Fruit fly (Drosophila melanogaster) whole organism, adult: ENCODE data around the gene CG46466.
A peak's percentile ranks its signal among the peaks of the same experiment; 100 is the strongest.

ENCODE experiments used
- CG11617 ChIP-seq: fragments of 200-800 bp; sonication (Bioruptor generic); optimal IDR thresholded peaks from 2 replicates; lab custom pipeline; 2017; ENCODE audit warnings: mild to moderate bottlenecking, missing biosample characterization, missing genetic modification reagents, missing genetic modification characterization
- CG12768 ChIP-seq: fragments of 200-800 bp; sonication (Bioruptor generic); optimal IDR thresholded peaks from 2 replicates; lab custom pipeline; 2017; ENCODE audit warnings: missing biosample characterization, missing genetic modification characterization, mild to moderate bottlenecking, moderate library complexity, missing genetic modification reagents
- CG14711 ChIP-seq: fragments of 200-800 bp; sonication (Bioruptor generic); optimal IDR thresholded peaks from 2 replicates; lab custom pipeline; 2018; ENCODE audit warnings: missing biosample characterization, mild to moderate bottlenecking, missing genetic modification characterization, moderate library complexity
- CG1620 ChIP-seq: fragments of 200-800 bp; sonication (Bioruptor generic); optimal IDR thresholded peaks from 2 replicates; lab custom pipeline; 2016; ENCODE audit warnings: missing biosample characterization, missing genetic modification characterization
- CG33017 ChIP-seq: fragments of 200-800 bp; sonication (Bioruptor generic); optimal IDR thresholded peaks from 2 replicates; lab custom pipeline; 2018; ENCODE audit warnings: missing biosample characterization, mild to moderate bottlenecking, missing genetic modification characterization, moderate library complexity
- CG5204 ChIP-seq: fragments of 200-800 bp; sonication (Bioruptor generic); optimal IDR thresholded peaks from 2 replicates; lab custom pipeline; 2016; ENCODE audit warnings: missing biosample characterization, missing genetic modification characterization
- CG7045 ChIP-seq: fragments of 200-800 bp; sonication (Bioruptor generic); optimal IDR thresholded peaks from 2 replicates; lab custom pipeline; 2017; ENCODE audit warnings: missing biosample characterization, mild to moderate bottlenecking, missing genetic modification characterization
- CG7101 ChIP-seq: fragments of 200-800 bp; sonication (Bioruptor generic); optimal IDR thresholded peaks from 2 replicates; lab custom pipeline; 2018; ENCODE audit warnings: missing biosample characterization, mild to moderate bottlenecking, missing genetic modification characterization, moderate library complexity
- Clk ChIP-seq: fragments of 200-800 bp; sonication (Bioruptor generic); optimal IDR thresholded peaks from 2 replicates; lab custom pipeline; 2017; ENCODE audit warnings: missing biosample characterization, missing genetic modification characterization
- Crg-1 ChIP-seq: fragments of 200-800 bp; sonication (Bioruptor generic); optimal IDR thresholded peaks from 2 replicates; lab custom pipeline; 2016; ENCODE audit warnings: missing biosample characterization, missing genetic modification characterization
- Hr96 ChIP-seq: fragments of 200-800 bp; sonication (Bioruptor generic); optimal IDR thresholded peaks from 2 replicates; lab custom pipeline; 2016; ENCODE audit warnings: missing biosample characterization, missing genetic modification characterization
- Mnt ChIP-seq: fragments of 200-800 bp; sonication (Bioruptor generic); optimal IDR thresholded peaks from 2 replicates; lab custom pipeline; 2016; ENCODE audit warnings: missing biosample characterization, mild to moderate bottlenecking, missing genetic modification characterization
- bab1 ChIP-seq: fragments of 200-800 bp; sonication (Bioruptor generic); optimal IDR thresholded peaks from 3 replicates; lab custom pipeline; 2019; ENCODE audit warnings: missing biosample characterization, mild to moderate bottlenecking, missing genetic modification characterization, moderate library complexity
- cic ChIP-seq: fragments of 200-800 bp; sonication (Bioruptor generic); optimal IDR thresholded peaks from 2 replicates; lab custom pipeline; 2017; ENCODE audit warnings: missing biosample characterization, mild to moderate bottlenecking, missing genetic modification characterization, moderate library complexity
- cnc ChIP-seq, 2 experiments: fragments of >200 bp; optimal IDR thresholded peaks; 2 replicates each; lab custom pipeline; 2017
- kay ChIP-seq: fragments of 200-800 bp; sonication (Bioruptor generic); peaks from one replicate; lab custom pipeline; 2016; ENCODE audit warnings: missing biosample characterization, missing genetic modification characterization, borderline replicate concordance
- ovo ChIP-seq: fragments of 200-800 bp; sonication (Bioruptor generic); optimal IDR thresholded peaks from 2 replicates; lab custom pipeline; 2016; ENCODE audit warnings: missing biosample characterization, missing genetic modification characterization
- pad ChIP-seq: fragments of 200-800 bp; sonication (Bioruptor generic); optimal IDR thresholded peaks from 3 replicates; lab custom pipeline; 2017; ENCODE audit warnings: missing biosample characterization, missing genetic modification characterization, mild to moderate bottlenecking, moderate library complexity, missing genetic modification reagents
- tj ChIP-seq: fragments of 200-800 bp; sonication (Bioruptor generic); optimal IDR thresholded peaks from 3 replicates; lab custom pipeline; 2017; ENCODE audit warnings: missing biosample characterization, mild to moderate bottlenecking, missing genetic modification characterization, moderate library complexity
- toe ChIP-seq: fragments of 200-800 bp; sonication (Bioruptor generic); optimal IDR thresholded peaks from 2 replicates; lab custom pipeline; 2016; ENCODE audit warnings: missing biosample characterization, missing genetic modification characterization

CG46466 gene

dm6 chr4:663055-663670 is at the start of gene CG46466, which contains the start of gene Slip1:
CG46466 (minus strand) TSS chr4:663124.
Slip1 (plus strand) TSS chr4:663621.
- TF ChIP-seq CG7045 (no peak), Hr96 (GFP tag; lab: Kevin White, UChicago) (no peak), Mnt (GFP tag; lab: Kevin White, UChicago) (no peak), CG14711 (tag; lab: Kevin White, UChicago) (no peak), CG7101 (no peak), tj (no peak), ovo (GFP tag; lab: Kevin White, UChicago) (no peak), cnc (optimal IDR thresholded peaks at IDR 0.05; lab: Kevin White, UChicago) (no peak), CG12768 (GFP tag; lab: Kevin White, UChicago) (peak; percentile 16), CG11617 (GFP tag; lab: Kevin White, UChicago) (peak; percentile 16), toe (no peak), Crg-1 (GFP tag; lab: Kevin White, UChicago) (no peak), CG5204 (GFP tag; lab: Kevin White, UChicago) (peak; percentile 44), CG33017 (no peak), bab1 (GFP tag; lab: Kevin White, UChicago) (no peak), kay (no peak), pad (GFP tag; lab: Kevin White, UChicago) (no peak), CG1620 (peak; percentile 39), Clk (no peak), cic (no peak)

dm6 chr4:709730-710129 is 46.8 kb upstream of the CG46466 start:
- no peak for TF ChIP-seq CG7045
- no peak for TF ChIP-seq toe
- TF ChIP-seq Mnt (GFP tag; lab: Kevin White, UChicago): no peak
- TF ChIP-seq bab1 (GFP tag; lab: Kevin White, UChicago): no peak
- TF ChIP-seq CG7101: no peak
- TF ChIP-seq ovo (GFP tag; lab: Kevin White, UChicago): no peak

dm6 chr4:708665-709064 is 45.7 kb upstream of the CG46466 start:
- no peak for TF ChIP-seq CG5204 (GFP tag; lab: Kevin White, UChicago)
- TF ChIP-seq Mnt (GFP tag; lab: Kevin White, UChicago): no peak
- no peak for TF ChIP-seq toe
- TF ChIP-seq CG7101: no peak
- no peak for TF ChIP-seq CG33017
- no peak for TF ChIP-seq Crg-1 (GFP tag; lab: Kevin White, UChicago)
- no peak for TF ChIP-seq kay

- no peak for TF ChIP-seq bab1 (GFP tag; lab: Kevin White, UChicago)
- no peak for TF ChIP-seq CG1620
- no peak for TF ChIP-seq cic
- TF ChIP-seq pad (GFP tag; lab: Kevin White, UChicago): no peak
- TF ChIP-seq tj: no peak
- TF ChIP-seq Mnt (GFP tag; lab: Kevin White, UChicago): no peak
- TF ChIP-seq CG7101: no peak
- TF ChIP-seq ovo (GFP tag; lab: Kevin White, UChicago): no peak
- TF ChIP-seq CG7045: no peak
- no peak for TF ChIP-seq CG5204 (GFP tag; lab: Kevin White, UChicago)
- no peak for TF ChIP-seq CG12768 (GFP tag; lab: Kevin White, UChicago)
- TF ChIP-seq kay: no peak
Measured at dm6 chr4:706847-707246, 43.9 kb upstream of the CG46466 start.

- TF ChIP-seq toe (no peak), cic (no peak), CG12768 (GFP tag; lab: Kevin White, UChicago) (no peak)
Measured at dm6 chr4:703992-704690, 41.2 kb upstream of the CG46466 start.

dm6 chr4:702806-703301 is 39.9 kb upstream of the CG46466 start:
- no peak for TF ChIP-seq CG7101
- TF ChIP-seq Clk: no peak
- TF ChIP-seq CG12768 (GFP tag; lab: Kevin White, UChicago): no peak
- no peak for TF ChIP-seq CG11617 (GFP tag; lab: Kevin White, UChicago)
- no peak for TF ChIP-seq CG33017
- no peak for TF ChIP-seq cnc (optimal IDR thresholded peaks at IDR 0.05; lab: Kevin White, UChicago)
- TF ChIP-seq CG14711 (tag; lab: Kevin White, UChicago): no peak
- no peak for TF ChIP-seq Crg-1 (GFP tag; lab: Kevin White, UChicago)
- no peak for TF ChIP-seq pad (GFP tag; lab: Kevin White, UChicago)
- TF ChIP-seq Mnt (GFP tag; lab: Kevin White, UChicago): no peak
- no peak for TF ChIP-seq bab1 (GFP tag; lab: Kevin White, UChicago)
- no peak for TF ChIP-seq toe
- no peak for TF ChIP-seq CG5204 (GFP tag; lab: Kevin White, UChicago)
- no peak for TF ChIP-seq cic
- TF ChIP-seq Hr96 (GFP tag; lab: Kevin White, UChicago): no peak
- no peak for TF ChIP-seq ovo (GFP tag; lab: Kevin White, UChicago)
- TF ChIP-seq kay: no peak
- no peak for TF ChIP-seq CG1620

- TF ChIP-seq CG12768 (GFP tag; lab: Kevin White, UChicago) (no peak), cnc (optimal IDR thresholded peaks at IDR 0.05; lab: Kevin White, UChicago) (no peak), tj (no peak), CG14711 (tag; lab: Kevin White, UChicago) (no peak), CG11617 (GFP tag; lab: Kevin White, UChicago) (no peak), CG7045 (no peak), ovo (GFP tag; lab: Kevin White, UChicago) (no peak), pad (GFP tag; lab: Kevin White, UChicago) (no peak), CG33017 (no peak), Mnt (GFP tag; lab: Kevin White, UChicago) (no peak), kay (no peak), Clk (no peak), Hr96 (GFP tag; lab: Kevin White, UChicago) (no peak), Crg-1 (GFP tag; lab: Kevin White, UChicago) (no peak), CG7101 (no peak), CG5204 (GFP tag; lab: Kevin White, UChicago) (no peak), toe (no peak), CG1620 (no peak)
Measured at dm6 chr4:701948-702347, 39.0 kb upstream of the CG46466 start.
